Worm (Caenorhabditis elegans): ENCODE data around the gene mltn-12.
A peak's percentile ranks its signal among the peaks of the same experiment; 100 is the strongest.

mltn-12 gene

DNA sequence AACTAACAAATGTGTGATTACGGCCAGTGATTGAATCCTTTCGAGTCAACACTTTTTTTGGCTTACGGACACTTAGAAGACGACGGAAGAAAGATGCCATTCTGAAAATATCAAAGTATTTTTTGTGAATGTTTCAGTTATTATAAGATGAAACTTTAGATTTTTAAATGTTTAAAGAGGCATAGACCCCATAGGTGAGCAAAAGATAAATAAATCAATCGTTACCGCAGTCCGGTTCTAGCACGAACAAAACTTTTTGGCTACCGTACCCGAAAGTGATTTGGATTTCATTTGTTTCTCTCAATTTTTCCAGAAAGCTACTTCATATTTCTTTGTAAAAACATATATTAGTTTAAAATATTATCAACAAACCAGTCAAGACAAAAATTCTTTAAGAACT lies 44.2 kb downstream of the mltn-12 start, which contains the start of gene C53D6.7:
C53D6.7 (minus strand) TSS at position 101 of the 400 bp plus-strand sequence.
- TF ChIP-seq Y22D7AL.16 (tag; optimal IDR thresholded peaks at IDR 0.05): no peak
- no peak for TF ChIP-seq pha-4 (tag; optimal IDR thresholded peaks at IDR 0.05)
- no peak for TF ChIP-seq elt-4 (tag; optimal IDR thresholded peaks at IDR 0.05)
- no peak for TF ChIP-seq zip-5 (tag; optimal IDR thresholded peaks at IDR 0.05)
- no peak for TF ChIP-seq K02D7.2 (tag; optimal IDR thresholded peaks at IDR 0.05)
- TF ChIP-seq dve-1 (tag; optimal IDR thresholded peaks at IDR 0.05): no peak
- TF ChIP-seq hlh-8 (tag; optimal IDR thresholded peaks at IDR 0.05): no peak
- no peak for TF ChIP-seq unc-3 (GFP tag; conservative IDR thresholded peaks at IDR 0.05)
- TF ChIP-seq unc-3 (tag; optimal IDR thresholded peaks at IDR 0.05): no peak
- TF ChIP-seq ttx-3 (tag; optimal IDR thresholded peaks at IDR 0.05): no peak
- TF ChIP-seq K09A11.1 (tag; optimal IDR thresholded peaks at IDR 0.05; ENCODE audit: insufficient read depth): no peak
- TF ChIP-seq sdc-2 (tag; optimal IDR thresholded peaks at IDR 0.05): no peak
- TF ChIP-seq tbx-2 (tag; optimal IDR thresholded peaks at IDR 0.05): no peak
- no peak for TF ChIP-seq ceh-30 (tag; optimal IDR thresholded peaks at IDR 0.05)
- TF ChIP-seq C38D4.7 (GFP tag; optimal IDR thresholded peaks at IDR 0.05): no peak
- no peak for TF ChIP-seq sox-2 (GFP tag; IDR thresholded peaks at IDR 0.05)
- TF ChIP-seq ceh-18 (tag; optimal IDR thresholded peaks at IDR 0.05): no peak
- no peak for TF ChIP-seq pha-2 (tag; optimal IDR thresholded peaks at IDR 0.05)

DNA sequence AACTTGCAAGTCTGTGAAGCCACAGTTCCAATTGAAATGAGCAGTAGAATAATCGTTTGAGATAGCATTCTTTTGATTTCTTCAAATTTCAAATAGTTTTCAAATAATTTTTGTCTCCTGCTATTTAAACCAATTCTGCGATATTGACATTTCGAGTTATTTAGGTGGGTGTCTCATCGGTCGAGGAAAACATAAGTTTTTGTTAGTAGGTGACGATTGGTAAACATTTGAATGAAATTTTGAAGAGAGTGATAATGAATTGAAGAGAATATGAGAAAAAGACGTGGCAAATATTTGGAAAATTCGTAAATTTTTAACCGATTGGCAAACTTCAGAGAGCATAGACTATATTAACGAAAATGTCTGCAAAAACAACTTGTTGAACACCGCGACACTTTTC lies 47.5 kb downstream of the mltn-12 start, which contains the start of gene Y73F4A.3:
Y73F4A.3 (minus strand) TSS at position 101 of the 400 bp plus-strand sequence.
- TF ChIP-seq lim-6 (tag; optimal IDR thresholded peaks at IDR 0.05) (no peak), F13H6.1 (tag; optimal IDR thresholded peaks at IDR 0.05) (no peak), rnt-1 (tag; optimal IDR thresholded peaks at IDR 0.05) (no peak), hlh-13 (GFP tag; optimal IDR thresholded peaks at IDR 0.05) (no peak), hlh-15 (tag; optimal IDR thresholded peaks at IDR 0.05) (no peak), K09A11.1 (tag; optimal IDR thresholded peaks at IDR 0.05; ENCODE audit: insufficient read depth) (no peak), tbx-2 (tag; optimal IDR thresholded peaks at IDR 0.05) (no peak), unc-55 (GFP tag; optimal IDR thresholded peaks at IDR 0.05) (no peak)

DNA sequence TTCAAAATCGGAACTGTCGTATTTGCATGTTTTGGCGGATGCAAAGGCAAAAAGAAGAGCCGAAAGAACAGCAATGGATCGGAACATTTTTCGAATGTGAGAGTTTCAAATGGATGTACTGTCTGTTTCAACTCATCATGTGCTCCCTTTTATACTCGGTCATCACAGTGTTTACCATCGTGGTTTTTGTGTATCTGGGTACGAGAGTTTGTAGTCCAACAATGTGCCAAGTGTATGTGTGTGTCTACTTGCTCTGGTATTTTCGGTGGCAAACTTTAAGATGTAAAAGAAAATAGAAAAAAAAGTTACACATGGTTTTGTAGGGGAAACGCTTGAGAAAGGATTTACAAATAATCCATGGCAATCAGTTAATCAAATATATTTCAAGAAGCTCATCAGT lies 50.3 kb downstream of the mltn-12 start, which contains the start of gene Y73F4A.2:
Y73F4A.2 (minus strand) TSS at position 124 of the 400 bp plus-strand sequence.
- TF ChIP-seq lim-6 (tag; optimal IDR thresholded peaks at IDR 0.05): no peak
- TF ChIP-seq tbx-7 (tag; optimal IDR thresholded peaks at IDR 0.05): no peak
- no peak for TF ChIP-seq sdc-2 (tag; optimal IDR thresholded peaks at IDR 0.05)

DNA sequence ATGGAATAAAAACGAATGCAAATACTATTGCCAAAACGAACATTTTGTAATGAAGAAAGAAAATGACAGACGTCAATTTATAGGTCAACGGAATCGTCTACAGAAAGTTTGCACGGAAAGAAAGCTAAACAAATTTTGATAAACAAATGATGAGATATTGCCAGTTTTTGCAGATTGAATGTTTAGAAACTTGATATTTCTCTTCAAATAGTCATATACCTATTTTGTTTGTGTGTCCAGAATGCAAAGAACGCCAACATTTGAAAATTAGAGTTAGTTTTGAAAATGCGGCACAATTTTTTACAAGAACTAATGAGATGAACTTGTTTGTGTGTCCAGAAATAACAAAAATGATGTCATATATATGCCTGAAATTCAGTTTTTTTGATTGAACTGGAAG lies 52.4 kb downstream of the mltn-12 start, which contains the start of gene Y73F4A.1:
Y73F4A.1 (minus strand) TSS at position 101 of the 400 bp plus-strand sequence.
- TF ChIP-seq mec-3 (tag; optimal IDR thresholded peaks at IDR 0.05; ENCODE audit: borderline replicate concordance): no peak
- TF ChIP-seq ceh-6 (GFP tag; optimal IDR thresholded peaks at IDR 0.05): no peak
- no peak for TF ChIP-seq ceh-9 (tag; optimal IDR thresholded peaks at IDR 0.05)
- no peak for TF ChIP-seq K09A11.1 (tag; optimal IDR thresholded peaks at IDR 0.05; ENCODE audit: insufficient read depth)
- TF ChIP-seq pros-1 (tag; optimal IDR thresholded peaks at IDR 0.05): no peak
- no peak for TF ChIP-seq ttx-3 (tag; optimal IDR thresholded peaks at IDR 0.05)
- TF ChIP-seq fkh-10 (GFP tag; optimal IDR thresholded peaks at IDR 0.05): no peak
- no peak for TF ChIP-seq ceh-19 (GFP tag; optimal IDR thresholded peaks at IDR 0.05)
- no peak for TF ChIP-seq lin-11 (tag; optimal IDR thresholded peaks at IDR 0.05)
- no peak for TF ChIP-seq elt-2 (tag; optimal IDR thresholded peaks at IDR 0.05)
- no peak for TF ChIP-seq C38D4.7 (GFP tag; optimal IDR thresholded peaks at IDR 0.05)
- no peak for TF ChIP-seq K02D7.2 (tag; optimal IDR thresholded peaks at IDR 0.05)
- no peak for TF ChIP-seq pag-3 (tag; optimal IDR thresholded peaks at IDR 0.05; ENCODE audit: borderline replicate concordance)
- TF ChIP-seq ceh-18 (tag; optimal IDR thresholded peaks at IDR 0.05): no peak

DNA sequence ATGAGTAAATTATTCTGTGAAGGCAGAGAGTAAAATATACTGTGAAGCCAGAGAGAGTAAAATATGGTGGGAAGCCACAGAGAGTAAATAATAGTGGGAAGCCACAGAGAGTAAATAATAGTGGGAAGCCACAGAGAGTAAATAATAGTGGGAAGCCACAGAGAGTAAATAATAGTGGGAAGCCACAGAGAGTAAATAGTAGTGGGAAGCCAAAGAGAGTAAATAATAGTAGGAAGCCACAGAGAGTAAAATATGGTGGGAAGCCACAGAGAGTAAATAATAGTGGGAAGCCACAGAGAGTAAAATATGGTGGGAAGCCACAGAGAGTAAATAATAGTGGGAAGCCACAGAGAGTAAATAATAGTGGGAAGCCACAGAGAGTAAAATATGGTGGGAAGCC lies 55.2 kb downstream of the mltn-12 start:
- peak; percentile 5 for TF ChIP-seq ceh-34 (tag; optimal IDR thresholded peaks at IDR 0.05)
- TF ChIP-seq hlh-6 (tag; optimal IDR thresholded peaks at IDR 0.05): peak; percentile 2
- peak; percentile 52 for TF ChIP-seq F13H6.1 (tag; optimal IDR thresholded peaks at IDR 0.05)
- peak; percentile 26 for TF ChIP-seq fkh-6 (tag; optimal IDR thresholded peaks at IDR 0.05)
- peak; percentile 30 for TF ChIP-seq hlh-8 (tag; optimal IDR thresholded peaks at IDR 0.05)
- peak; percentile 37 for TF ChIP-seq tbx-2 (tag; optimal IDR thresholded peaks at IDR 0.05)
- TF ChIP-seq madf-2 (tag; optimal IDR thresholded peaks at IDR 0.05): peak; percentile 57
- TF ChIP-seq sdc-2 (tag; optimal IDR thresholded peaks at IDR 0.05): peak; percentile 22
- peak; percentile 88 for TF ChIP-seq elt-4 (tag; optimal IDR thresholded peaks at IDR 0.05)
- peak; percentile 16 for TF ChIP-seq mec-3 (tag; optimal IDR thresholded peaks at IDR 0.05; ENCODE audit: borderline replicate concordance)
